Fruit fly (Drosophila melanogaster): Measurements from ENCODE around the gene CG7166.

Gene CG7166

dm6 chr3L:21573831-21574230 lies 51.6 kb downstream of the CG7166 start, which contains the start of gene EMC10:
Gene EMC10, plus strand, starts transcription at chr3L:21574131.
- TF ChIP-seq h (GFP tag; optimal IDR thresholded peaks at IDR 0.05) (no peak), CrebA (GFP tag; optimal IDR thresholded peaks at IDR 0.05; ENCODE audit: borderline replicate concordance) (no peak), brk (GFP tag; optimal IDR thresholded peaks at IDR 0.05) (no peak), Hr78 (GFP tag; optimal IDR thresholded peaks at IDR 0.05) (no peak), Sp1 (GFP tag; optimal IDR thresholded peaks at IDR 0.05) (no peak), Mio (GFP tag; optimal IDR thresholded peaks at IDR 0.05) (no peak), dsf (GFP tag; optimal IDR thresholded peaks at IDR 0.05; ENCODE audit: borderline replicate concordance) (no peak), tai (GFP tag; optimal IDR thresholded peaks at IDR 0.05) (no peak), dl (GFP tag; optimal IDR thresholded peaks at IDR 0.05; ENCODE audit: insufficient read depth in 1 of 2, partially characterized antibody in 2 of 2) (no peak), CG32264 (GFP tag; optimal IDR thresholded peaks at IDR 0.05) (no peak), Rel (GFP tag; optimal IDR thresholded peaks at IDR 0.05) (no peak), Rel (tag; optimal IDR thresholded peaks at IDR 0.05) (no peak), CG9705 (GFP tag; optimal IDR thresholded peaks at IDR 0.05) (no peak), Jra (GFP tag; optimal IDR thresholded peaks at IDR 0.05) (no peak), Myc (optimal IDR thresholded peaks at IDR 0.05) (no peak), dmrt93B (GFP tag; optimal IDR thresholded peaks at IDR 0.05) (no peak), HLH106 (tag; optimal IDR thresholded peaks at IDR 0.05) (no peak), Hnf4 (GFP tag; optimal IDR thresholded peaks at IDR 0.05) (no peak)

Data from whole organism, wandering third instar larva.